Worm (Caenorhabditis elegans) whole organism, early embryonic: ENCODE data around the gene R04E5.8.

Source experiments
- F13C5.2 ChIP-seq: sonication (generic microtip); optimal IDR thresholded peaks from 2 replicates; lab custom pipeline; 2017; ENCODE audit warnings: mild to moderate bottlenecking, missing genetic modification characterization, inconsistent platforms, missing compliant biosample characterization
- aly-1 ChIP-seq: sonication (generic microtip); optimal IDR thresholded peaks from 2 replicates; lab custom pipeline; 2016; ENCODE audit warnings: missing genetic modification characterization, missing compliant biosample characterization
- ama-1 ChIP-seq: fragments of 150-350 bp; optimal IDR thresholded peaks from 2 replicates; lab custom pipeline; 2014
- ceh-13 ChIP-seq: fragments of 200-800 bp; sonication (Bioruptor generic); optimal IDR thresholded peaks from 2 replicates; lab custom pipeline; 2018; ENCODE audit warnings: mild to moderate bottlenecking, missing genetic modification characterization, missing compliant biosample characterization
- ceh-36 ChIP-seq: sonication (generic microtip); optimal IDR thresholded peaks from 2 replicates; lab custom pipeline; 2016; ENCODE audit warnings: missing genetic modification characterization, inconsistent platforms, missing compliant biosample characterization
- ets-7 ChIP-seq: sonication (generic microtip); optimal IDR thresholded peaks from 2 replicates; lab custom pipeline; 2016; ENCODE audit warnings: missing genotype, missing genetic modification characterization, missing compliant biosample characterization
- flt-1 ChIP-seq: fragments of 200-800 bp; sonication (Bioruptor generic); IDR thresholded peaks from 2 replicates; pipeline ENCODE4 v1.3.6; 2022; ENCODE audit warnings: missing genetic modification characterization, missing compliant biosample characterization
- hmbx-1 ChIP-seq: sonication (generic microtip); optimal IDR thresholded peaks from 2 replicates; lab custom pipeline; 2016; ENCODE audit warnings: mild to moderate bottlenecking, missing genetic modification characterization, missing compliant biosample characterization
- scrt-1 ChIP-seq: fragments of 200-800 bp; sonication (Bioruptor generic); IDR thresholded peaks from 2 replicates; pipeline ENCODE4 v1.3.6; 2022; ENCODE audit warnings: missing genetic modification characterization, missing compliant biosample characterization
- sea-1 ChIP-seq: fragments of 200-800 bp; sonication (Bioruptor generic); conservative IDR thresholded peaks from 2 replicates; pipeline ENCODE4 v1.3.6; 2022; ENCODE audit warnings: missing genetic modification characterization, missing compliant biosample characterization
- tbx-11 ChIP-seq: fragments of 200-800 bp; sonication (Bioruptor generic); IDR thresholded peaks from 2 replicates; pipeline ENCODE4 v1.3.6; 2022; ENCODE audit warnings: missing genetic modification characterization, missing compliant biosample characterization
- tbx-37 ChIP-seq: fragments of 200-800 bp; sonication (Bioruptor generic); conservative IDR thresholded peaks from 2 replicates; pipeline ENCODE4 v1.3.6; 2022; ENCODE audit warnings: missing genetic modification reagents, missing genetic modification characterization, missing compliant biosample characterization
- tra-4 ChIP-seq: sonication (generic microtip); optimal IDR thresholded peaks from 2 replicates; lab custom pipeline; 2017; ENCODE audit warnings: missing genetic modification characterization, missing compliant biosample characterization

DNA sequence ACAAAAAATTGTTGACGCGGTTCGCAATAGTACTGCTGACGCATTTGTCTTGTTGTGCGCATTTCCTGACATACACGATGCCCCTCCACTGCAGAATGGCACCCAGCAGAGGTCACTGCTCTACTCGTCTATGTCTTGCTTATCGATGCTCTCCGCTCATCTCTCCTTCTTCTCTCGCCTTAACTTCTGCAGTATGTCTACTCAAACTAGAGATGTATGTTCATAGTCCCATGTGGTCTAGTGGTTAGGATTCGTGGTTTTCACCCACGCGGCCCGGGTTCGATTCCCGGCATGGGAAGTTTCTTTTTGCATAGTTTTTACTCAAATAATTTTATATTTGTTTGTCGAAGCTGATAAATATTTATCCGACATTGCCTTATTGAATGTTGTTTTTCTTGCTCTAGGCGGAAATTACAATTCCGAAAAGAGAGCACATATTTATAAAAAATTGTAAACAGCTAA lies 30.0 kb upstream of the R04E5.8 start, which contains the start of gene C28G1.2:
- TF ChIP-seq ama-1 (lab: Kevin White, UChicago): no peak
- TF ChIP-seq ceh-13 (GFP tag; lab: Kevin White, UChicago): peak; percentile 96
- TF ChIP-seq flt-1 (GFP tag; lab: Robert Waterston, UW): peak; percentile 98
- TF ChIP-seq ets-7 (tag; lab: Kevin White, UChicago): peak; percentile 89
- peak; percentile 99 for TF ChIP-seq scrt-1 (GFP tag; lab: Robert Waterston, UW)
- TF ChIP-seq tra-4 (tag; lab: Kevin White, UChicago): peak; percentile 95
- TF ChIP-seq tbx-37 (GFP tag; lab: Robert Waterston, UW): peak; percentile 99
- peak; percentile 86 for TF ChIP-seq hmbx-1 (tag; lab: Kevin White, UChicago)
- peak; percentile 96 for TF ChIP-seq ceh-36
- peak; percentile 93 for TF ChIP-seq aly-1 (tag; lab: Kevin White, UChicago)
- peak; percentile 98 for TF ChIP-seq sea-1 (GFP tag; lab: Robert Waterston, UW)
- peak; percentile 98 for TF ChIP-seq F13C5.2 (tag; lab: Kevin White, UChicago)
- peak; percentile 95 for TF ChIP-seq tbx-11 (GFP tag; lab: Robert Waterston, UW)
